Worm (Caenorhabditis elegans): ENCODE measurements around the gene trxr-2.

DNA sequence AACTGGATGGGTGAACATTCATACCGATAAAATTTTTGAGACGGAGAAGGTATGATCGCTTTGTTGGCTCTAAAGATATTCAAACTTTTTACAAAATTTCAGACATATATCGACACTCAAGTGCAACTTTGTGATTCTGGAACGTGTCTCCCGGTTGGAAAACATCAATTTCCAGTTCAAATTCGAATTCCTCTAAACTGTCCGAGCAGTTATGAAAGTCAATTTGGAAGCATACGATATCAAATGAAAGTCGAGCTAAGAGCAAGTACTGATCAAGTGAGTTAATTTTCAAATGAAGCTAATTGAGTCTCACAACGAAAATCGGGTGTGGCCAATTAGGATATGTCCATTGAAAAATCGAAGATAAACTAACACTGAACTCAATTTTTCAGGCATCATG is 20.8 kb downstream of the trxr-2 start:
- no peak for TF ChIP-seq ceh-24 (tag; optimal IDR thresholded peaks at IDR 0.05)
- TF ChIP-seq pqm-1 (tag; optimal IDR thresholded peaks at IDR 0.05) = no peak
- no peak for TF ChIP-seq pha-4 (tag; optimal IDR thresholded peaks at IDR 0.05)
- TF ChIP-seq C38D4.7 (GFP tag; optimal IDR thresholded peaks at IDR 0.05) = no peak
- TF ChIP-seq rnt-1 (tag; optimal IDR thresholded peaks at IDR 0.05) = no peak
- TF ChIP-seq ets-4 (tag; optimal IDR thresholded peaks at IDR 0.05) = no peak
- TF ChIP-seq unc-86 (tag; optimal IDR thresholded peaks at IDR 0.05) = no peak
- TF ChIP-seq nhr-11 (tag; optimal IDR thresholded peaks at IDR 0.05) = no peak
